Worm (Caenorhabditis elegans) whole organism, mixed stage, embryonic: ENCODE results near the gene abu-5.
"Not testable (repeated sequence)": the region's sequence is repeated elsewhere in the genome, so short reads cannot be mapped to it uniquely, and the experiment has no call there.

Experiments
- M03D4.4 ChIP-seq: sonication (generic microtip); optimal IDR thresholded peaks from 2 replicates; lab custom pipeline; 2017; ENCODE audit warnings: mild to moderate bottlenecking, missing genetic modification characterization, missing compliant biosample characterization
- bed-3 ChIP-seq: fragments of 200-800 bp; sonication (Bioruptor generic); optimal IDR thresholded peaks from 3 replicates; lab custom pipeline; 2018; ENCODE audit warnings: mild to moderate bottlenecking, missing genetic modification characterization, moderate library complexity, missing compliant biosample characterization
- blmp-1 ChIP-seq: fragments of 150-350 bp; optimal IDR thresholded peaks from 2 replicates; lab custom pipeline; 2014; ENCODE audit warnings: missing biosample characterization, missing genetic modification characterization
- ceh-39 ChIP-seq: fragments of 150-350 bp; optimal IDR thresholded peaks from 2 replicates; lab custom pipeline; 2014; ENCODE audit warnings: missing biosample characterization, missing genetic modification characterization
- ceh-43 ChIP-seq: fragments of 200-800 bp; sonication (Bioruptor generic); optimal IDR thresholded peaks from 2 replicates; lab custom pipeline; 2018; ENCODE audit warnings: mild to moderate bottlenecking, missing genetic modification characterization, moderate library complexity, missing compliant biosample characterization
- ceh-83 ChIP-seq: fragments of 200-800 bp; sonication (Bioruptor generic); optimal IDR thresholded peaks from 2 replicates; lab custom pipeline; 2018; ENCODE audit warnings: mild to moderate bottlenecking, missing genetic modification characterization, missing compliant biosample characterization
- ces-1 ChIP-seq: fragments of 150-350 bp; optimal IDR thresholded peaks from 2 replicates; lab custom pipeline; 2014; ENCODE audit warnings: missing biosample characterization, missing genetic modification reagents, missing genetic modification characterization
- cnd-1 ChIP-seq: fragments of 200-800 bp; sonication (Bioruptor generic); optimal IDR thresholded peaks from 2 replicates; lab custom pipeline; 2018; ENCODE audit warnings: mild to moderate bottlenecking, missing genetic modification characterization, missing compliant biosample characterization
- drap-1 ChIP-seq: fragments of 200-800 bp; sonication (Bioruptor generic); optimal IDR thresholded peaks from 3 replicates; lab custom pipeline; 2018; ENCODE audit warnings: mild to moderate bottlenecking, missing genetic modification characterization, missing compliant biosample characterization
- elt-1 ChIP-seq: sonication (generic microtip); optimal IDR thresholded peaks from 2 replicates; lab custom pipeline; 2017; ENCODE audit warnings: missing genetic modification characterization, mild to moderate bottlenecking, missing compliant biosample characterization, antibody characterized with exemption, moderate library complexity, borderline replicate concordance; ENCODE audit not compliant: insufficient read depth
- elt-3 ChIP-seq: fragments of 150-350 bp; optimal IDR thresholded peaks from 2 replicates; lab custom pipeline; 2014; ENCODE audit warnings: missing biosample characterization, missing genetic modification characterization
- flh-1 ChIP-seq: fragments of 200-800 bp; sonication (Bioruptor generic); optimal IDR thresholded peaks from 2 replicates; lab custom pipeline; 2018; ENCODE audit warnings: mild to moderate bottlenecking, missing genetic modification characterization, moderate library complexity, missing compliant biosample characterization
- ham-2 ChIP-seq: fragments of 200-800 bp; sonication (Bioruptor generic); optimal IDR thresholded peaks from 2 replicates; lab custom pipeline; 2018; ENCODE audit warnings: mild to moderate bottlenecking, missing genetic modification characterization, missing compliant biosample characterization
- hlh-1 ChIP-seq: fragments of 150-350 bp; optimal IDR thresholded peaks from 2 replicates; lab custom pipeline; 2014; ENCODE audit warnings: missing biosample characterization, missing genetic modification reagents, missing genetic modification characterization
- lin-13 ChIP-seq: fragments of 150-350 bp; optimal IDR thresholded peaks from 2 replicates; lab custom pipeline; 2014; ENCODE audit warnings: missing biosample characterization, missing genetic modification characterization
- lin-32 ChIP-seq: fragments of 200-800 bp; sonication (Bioruptor generic); optimal IDR thresholded peaks from 2 replicates; lab custom pipeline; 2018; ENCODE audit warnings: mild to moderate bottlenecking, missing genetic modification characterization, missing compliant biosample characterization
- lsy-2 ChIP-seq: fragments of 150-350 bp; optimal IDR thresholded peaks from 2 replicates; lab custom pipeline; 2014; ENCODE audit warnings: missing biosample characterization, missing genetic modification characterization
- mab-5 ChIP-seq: fragments of 150-350 bp; optimal IDR thresholded peaks from 2 replicates; lab custom pipeline; 2014; ENCODE audit warnings: missing biosample characterization, missing genetic modification characterization
- mep-1 ChIP-seq: fragments of 150-350 bp; optimal IDR thresholded peaks from 2 replicates; lab custom pipeline; 2017; ENCODE audit warnings: missing biosample characterization, missing genetic modification reagents, missing genetic modification characterization, inconsistent platforms
- mls-2 ChIP-seq: sonication (generic microtip); optimal IDR thresholded peaks from 2 replicates; lab custom pipeline; 2016; ENCODE audit warnings: mild to moderate bottlenecking, missing genetic modification characterization, moderate library complexity, missing compliant biosample characterization
- nhr-12 ChIP-seq: fragments of 150-350 bp; optimal IDR thresholded peaks from 2 replicates; lab custom pipeline; 2014; ENCODE audit warnings: missing biosample characterization, missing genetic modification characterization
- nhr-2 ChIP-seq: fragments of 150-350 bp; optimal IDR thresholded peaks from 2 replicates; lab custom pipeline; 2014; ENCODE audit warnings: missing biosample characterization, missing genetic modification characterization
- nhr-237 ChIP-seq: fragments of 150-350 bp; optimal IDR thresholded peaks from 2 replicates; lab custom pipeline; 2014; ENCODE audit warnings: missing biosample characterization, missing genetic modification characterization
- nhr-28 ChIP-seq: fragments of 150-350 bp; optimal IDR thresholded peaks from 2 replicates; lab custom pipeline; 2014; ENCODE audit warnings: missing biosample characterization, missing genetic modification characterization
- nhr-76 ChIP-seq: sonication (generic microtip); optimal IDR thresholded peaks from 2 replicates; lab custom pipeline; 2017; ENCODE audit warnings: missing biosample characterization, missing genetic modification characterization
- pha-4 ChIP-seq: fragments of 150-350 bp; optimal IDR thresholded peaks from 2 replicates; lab custom pipeline; 2018; ENCODE audit warnings: missing biosample characterization, missing genetic modification reagents, missing genetic modification characterization
- sem-2 ChIP-seq: fragments of 200-800 bp; sonication (Bioruptor generic); optimal IDR thresholded peaks from 2 replicates; lab custom pipeline; 2018; ENCODE audit warnings: mild to moderate bottlenecking, missing genetic modification characterization, missing compliant biosample characterization
- snpc-4 ChIP-seq: fragments of 150-350 bp; optimal IDR thresholded peaks from 2 replicates; lab custom pipeline; 2014; ENCODE audit warnings: missing biosample characterization, missing genetic modification characterization
- sptf-1 ChIP-seq: sonication (generic microtip); optimal IDR thresholded peaks from 2 replicates; lab custom pipeline; 2017; ENCODE audit warnings: mild to moderate bottlenecking, missing genetic modification characterization, moderate library complexity, missing compliant biosample characterization
- tbx-8 ChIP-seq: fragments of 200-800 bp; sonication (Bioruptor generic); optimal IDR thresholded peaks from 2 replicates; lab custom pipeline; 2018; ENCODE audit warnings: mild to moderate bottlenecking, missing genetic modification characterization, moderate library complexity, missing compliant biosample characterization
- unc-120 ChIP-seq: sonication (generic microtip); optimal IDR thresholded peaks from 2 replicates; lab custom pipeline; 2017; ENCODE audit warnings: missing genetic modification characterization, missing compliant biosample characterization; ENCODE audit not compliant: poor library complexity, severe bottlenecking
- unc-39 ChIP-seq: fragments of 150-350 bp; optimal IDR thresholded peaks from 2 replicates; lab custom pipeline; 2014; ENCODE audit warnings: missing biosample characterization, missing genetic modification characterization
- unc-62 ChIP-seq: fragments of 150-350 bp; optimal IDR thresholded peaks from 2 replicates; lab custom pipeline; 2014; ENCODE audit warnings: missing biosample characterization, missing genetic modification reagents, missing genetic modification characterization
- zip-8 ChIP-seq: fragments of 150-350 bp; optimal IDR thresholded peaks from 2 replicates; lab custom pipeline; 2014; ENCODE audit warnings: missing biosample characterization, missing genetic modification characterization
- ztf-11 ChIP-seq: fragments of 150-350 bp; optimal IDR thresholded peaks from 2 replicates; lab custom pipeline; 2014; ENCODE audit warnings: missing biosample characterization, missing genetic modification characterization

abu-5 gene

ce11 chrIV:15590397-15590796 lies at the start of gene abu-5:
Gene abu-5 (plus strand): TSS chrIV:15590697.
- not testable (repeated sequence) for TF ChIP-seq hlh-1 (tag; lab: Kevin White, UChicago); mls-2 (tag; lab: Kevin White, UChicago); snpc-4

ce11 chrIV:15554771-15555170 lies 35.7 kb upstream of the abu-5 start:
- no peak for TF ChIP-seq blmp-1 (tag; lab: Kevin White, UChicago)
- no peak for TF ChIP-seq sptf-1 (tag; lab: Kevin White, UChicago)
- TF ChIP-seq mab-5 = no peak
- TF ChIP-seq cnd-1 = no peak
- no peak for TF ChIP-seq elt-3 (tag; lab: Kevin White, UChicago)
- TF ChIP-seq, all 35 proteins: peak for 0

- TF ChIP-seq ham-2 (GFP tag; lab: Kevin White, UChicago) (no peak), nhr-12 (tag; lab: Kevin White, UChicago) (no peak), nhr-28 (tag; lab: Kevin White, UChicago) (no peak), lsy-2 (tag; lab: Kevin White, UChicago) (no peak), unc-120 (no peak), sptf-1 (tag; lab: Kevin White, UChicago) (no peak)
Observed at ce11 chrIV:15559065-15559464, 31.4 kb upstream of the abu-5 start.

- TF ChIP-seq M03D4.4 (tag; lab: Kevin White, UChicago) = peak; percentile 47
- TF ChIP-seq nhr-237 = no peak
- TF ChIP-seq mab-5 = no peak
- TF ChIP-seq tbx-8 = no peak
- peak; percentile 66 for TF ChIP-seq mls-2 (tag; lab: Kevin White, UChicago)
- TF ChIP-seq elt-3 (tag; lab: Kevin White, UChicago) = no peak
- TF ChIP-seq pha-4 = peak; percentile 54
- TF ChIP-seq lin-32 = no peak
- no peak for TF ChIP-seq sem-2 (GFP tag; lab: Kevin White, UChicago)
- TF ChIP-seq nhr-2 (tag; lab: Kevin White, UChicago) = peak; percentile 17
- no peak for TF ChIP-seq ceh-83 (GFP tag; lab: Kevin White, UChicago)
- TF ChIP-seq unc-120 = peak; percentile 26
- no peak for TF ChIP-seq drap-1 (GFP tag; lab: Kevin White, UChicago)
- TF ChIP-seq ceh-39 (tag; lab: Kevin White, UChicago) = no peak
- no peak for TF ChIP-seq snpc-4
- TF ChIP-seq unc-62 (GFP tag; lab: Kevin White, UChicago) = no peak
- TF ChIP-seq mep-1 = peak; percentile 37
- no peak for TF ChIP-seq ham-2 (GFP tag; lab: Kevin White, UChicago)
- TF ChIP-seq flh-1 (GFP tag; lab: Kevin White, UChicago) = no peak
- TF ChIP-seq unc-39 (tag; lab: Kevin White, UChicago) = no peak
- TF ChIP-seq sptf-1 (tag; lab: Kevin White, UChicago) = peak; percentile 71
- no peak for TF ChIP-seq elt-1
- no peak for TF ChIP-seq bed-3 (GFP tag; lab: Kevin White, UChicago)
- TF ChIP-seq nhr-12 (tag; lab: Kevin White, UChicago) = no peak
- peak; percentile 33 for TF ChIP-seq cnd-1
- peak; percentile 57 for TF ChIP-seq lin-13
- TF ChIP-seq hlh-1 (tag; lab: Kevin White, UChicago) = no peak
- TF ChIP-seq zip-8 (tag; lab: Kevin White, UChicago) = no peak
- peak; percentile 46 for TF ChIP-seq lsy-2 (tag; lab: Kevin White, UChicago)
- no peak for TF ChIP-seq ztf-11 (tag; lab: Kevin White, UChicago)
- no peak for TF ChIP-seq blmp-1 (tag; lab: Kevin White, UChicago)
- TF ChIP-seq ces-1 = peak; percentile 81
- TF ChIP-seq nhr-28 (tag; lab: Kevin White, UChicago) = no peak
- TF ChIP-seq ceh-43 (GFP tag; lab: Kevin White, UChicago) = no peak
- no peak for TF ChIP-seq nhr-76 (tag; lab: Kevin White, UChicago)
Observed at ce11 chrIV:15561223-15561656, 29.3 kb upstream of the abu-5 start.
